Fruit fly (Drosophila melanogaster): ENCODE measurements around the gene Cbs.
A peak's percentile ranks its signal among the peaks of the same experiment; 100 is the strongest.

dm6 chrX:21044831-21045447, at the start of gene Cbs:
- TF ChIP-seq CG33557 (GFP tag; optimal IDR thresholded peaks at IDR 0.05): peak; percentile 25
- peak; percentile 67 for TF ChIP-seq CG8924 (tag; optimal IDR thresholded peaks at IDR 0.05)
- TF ChIP-seq CG14710 (tag; optimal IDR thresholded peaks at IDR 0.05): peak; percentile 49
- no peak for TF ChIP-seq mirr (GFP tag; optimal IDR thresholded peaks at IDR 0.05)
- no peak for TF ChIP-seq Mad (GFP tag; optimal IDR thresholded peaks at IDR 0.05)
- peak; percentile 75 for TF ChIP-seq Sox100B (GFP tag; optimal IDR thresholded peaks at IDR 0.05)
- peak; percentile 41 for TF ChIP-seq CG6765 (GFP tag; optimal IDR thresholded peaks at IDR 0.05)
- peak; percentile 75 for TF ChIP-seq grau (tag; optimal IDR thresholded peaks at IDR 0.05)
- peak; percentile 50 for TF ChIP-seq Chrac-16 (GFP tag; optimal IDR thresholded peaks at IDR 0.05)
- TF ChIP-seq sens (GFP tag): peak; percentile 75
- TF ChIP-seq Lim3 (GFP tag; IDR thresholded peaks at IDR 0.05): no peak
- TF ChIP-seq Lpt (GFP tag; optimal IDR thresholded peaks at IDR 0.05): no peak

All from whole organism, embryonic.